Worm (Caenorhabditis elegans) whole organism, young adult: Measurements from ENCODE around the gene Y53G8AL.4.

Experiments used
- B0019.2 ChIP-seq: fragments of 200-800 bp; sonication (Bioruptor generic); conservative IDR thresholded peaks from 2 replicates; pipeline ENCODE4 v1.3.6; 2022; ENCODE audit warnings: missing genetic modification reagents, missing genetic modification characterization, missing compliant biosample characterization
- B0261.1 ChIP-seq: sonication (generic microtip); optimal IDR thresholded peaks from 2 replicates; lab custom pipeline; 2016; ENCODE audit warnings: mild to moderate bottlenecking, missing genetic modification characterization, moderate library complexity, missing compliant biosample characterization
- C17E4.6 ChIP-seq: fragments of 200-800 bp; sonication (Bioruptor generic); IDR thresholded peaks from 2 replicates; pipeline ENCODE4 v1.3.6; 2022; ENCODE audit warnings: missing genetic modification reagents, missing genetic modification characterization, missing compliant biosample characterization
- F22D6.2 ChIP-seq: sonication (generic microtip); optimal IDR thresholded peaks from 2 replicates; lab custom pipeline; 2016; ENCODE audit warnings: mild to moderate bottlenecking, missing genetic modification characterization, missing compliant biosample characterization
- F23B12.7 ChIP-seq: sonication (generic microtip); optimal IDR thresholded peaks from 2 replicates; lab custom pipeline; 2017; ENCODE audit warnings: missing genetic modification characterization, mild to moderate bottlenecking, missing compliant biosample characterization, antibody characterized with exemption, moderate library complexity; ENCODE audit not compliant: insufficient read depth
- T26A5.8 ChIP-seq: sonication (generic microtip); optimal IDR thresholded peaks from 2 replicates; lab custom pipeline; 2016; ENCODE audit warnings: missing genetic modification characterization, missing compliant biosample characterization
- Y53G8AR.9 ChIP-seq: fragments of 200-800 bp; sonication (Bioruptor generic); conservative IDR thresholded peaks from 2 replicates; pipeline ENCODE4 v1.3.6; 2022; ENCODE audit warnings: missing genetic modification reagents, missing genetic modification characterization, missing compliant biosample characterization
- Y67H2A.10 ChIP-seq: fragments of 200-800 bp; sonication (Bioruptor generic); conservative IDR thresholded peaks from 2 replicates; pipeline ENCODE4 v1.3.6; 2022; ENCODE audit warnings: missing genetic modification reagents, missing genetic modification characterization, missing compliant biosample characterization
- Y79H2A.3 ChIP-seq: fragments of 200-800 bp; sonication (Bioruptor generic); conservative IDR thresholded peaks from 2 replicates; pipeline ENCODE4 v1.3.6; 2022; ENCODE audit warnings: missing genetic modification reagents, missing genetic modification characterization, missing compliant biosample characterization
- ama-1 ChIP-seq, 3 experiments: fragments of 150-350 bp in 1 of 3; sonication (generic microtip) in 2 of 3; optimal IDR thresholded peaks; 2 replicates each; lab custom pipeline; 2014 to 2018; ENCODE audit warnings: missing biosample characterization in 2 of 3, missing genetic modification characterization in 2 of 3, missing genetic modification reagents in 2 of 3
- aptf-2 ChIP-seq: fragments of 200-800 bp; sonication (Bioruptor generic); conservative IDR thresholded peaks from 2 replicates; pipeline ENCODE4 v1.3.6; 2022; ENCODE audit warnings: missing genetic modification reagents, missing genetic modification characterization, missing compliant biosample characterization
- athp-1 ChIP-seq: sonication (generic microtip); optimal IDR thresholded peaks from 2 replicates; lab custom pipeline; 2017; ENCODE audit warnings: mild to moderate bottlenecking, missing genetic modification characterization, missing compliant biosample characterization
- attf-5 ChIP-seq: fragments of 200-800 bp; sonication (Bioruptor generic); optimal IDR thresholded peaks from 2 replicates; lab custom pipeline; 2018; ENCODE audit warnings: mild to moderate bottlenecking, missing genetic modification characterization, missing compliant biosample characterization
- bed-2 ChIP-seq: fragments of 200-800 bp; sonication (Bioruptor generic); IDR thresholded peaks from 2 replicates; pipeline ENCODE4 v1.3.6; 2022; ENCODE audit warnings: missing genetic modification reagents, missing genetic modification characterization, missing compliant biosample characterization
- ceh-27 ChIP-seq: fragments of 200-800 bp; sonication (Bioruptor generic); optimal IDR thresholded peaks from 2 replicates; lab custom pipeline; 2018; ENCODE audit warnings: mild to moderate bottlenecking, missing genetic modification characterization, moderate library complexity, missing compliant biosample characterization
- ceh-58 ChIP-seq: fragments of 200-800 bp; sonication (Bioruptor generic); IDR thresholded peaks from 2 replicates; pipeline ENCODE4 v1.3.6; 2022; ENCODE audit warnings: missing genetic modification characterization, missing compliant biosample characterization
- dpl-1 ChIP-seq: fragments of 150-350 bp; optimal IDR thresholded peaks from 2 replicates; lab custom pipeline; 2014; ENCODE audit warnings: missing biosample characterization, missing genetic modification reagents, missing genetic modification characterization
- egl-44 ChIP-seq: fragments of 200-800 bp; sonication (Bioruptor generic); IDR thresholded peaks from 2 replicates; pipeline ENCODE4 v1.3.6; 2022; ENCODE audit warnings: missing genetic modification reagents, missing genetic modification characterization, missing compliant biosample characterization
- ets-4 ChIP-seq: fragments of 200-800 bp; sonication (Bioruptor generic); optimal IDR thresholded peaks from 2 replicates; lab custom pipeline; 2018; ENCODE audit warnings: mild to moderate bottlenecking, missing genetic modification characterization, missing compliant biosample characterization
- him-1 ChIP-seq: sonication (generic microtip); optimal IDR thresholded peaks from 2 replicates; lab custom pipeline; 2016; ENCODE audit warnings: missing genotype, missing genetic modification reagents, missing genetic modification characterization, missing compliant biosample characterization
- hlh-26 ChIP-seq: fragments of 200-800 bp; sonication (Bioruptor generic); conservative IDR thresholded peaks from 2 replicates; pipeline ENCODE4 v1.3.6; 2022; ENCODE audit warnings: missing genetic modification reagents, missing genetic modification characterization, missing compliant biosample characterization
- hmg-1.2 ChIP-seq: fragments of 200-800 bp; sonication (Bioruptor generic); IDR thresholded peaks from 2 replicates; pipeline ENCODE4 v1.3.6; 2022; ENCODE audit warnings: missing genetic modification reagents, missing genetic modification characterization, missing compliant biosample characterization
- hmg-20 ChIP-seq: fragments of 200-800 bp; sonication (Bioruptor generic); IDR thresholded peaks from 2 replicates; pipeline ENCODE4 v1.3.6; 2022; ENCODE audit warnings: missing genetic modification reagents, missing genetic modification characterization, missing compliant biosample characterization
- lag-1 ChIP-seq: fragments of 200-800 bp; sonication (Bioruptor generic); IDR thresholded peaks from 2 replicates; pipeline ENCODE4 v1.3.6; 2022; ENCODE audit warnings: missing genetic modification reagents, missing genetic modification characterization, missing compliant biosample characterization
- lin-26 ChIP-seq: fragments of 200-800 bp; sonication (Bioruptor generic); IDR thresholded peaks from 2 replicates; pipeline ENCODE4 v1.3.6; 2022; ENCODE audit warnings: missing genetic modification reagents, missing genetic modification characterization, missing compliant biosample characterization
- lin-35 ChIP-seq, 3 experiments: fragments of 150-350 bp in 2 of 3; sonication (generic microtip) in 1 of 3; optimal IDR thresholded peaks; 2 replicates each; lab custom pipeline; 2014 to 2018; ENCODE audit warnings: missing biosample characterization in 3 of 3, missing genetic modification characterization in 3 of 3, missing genetic modification reagents in 3 of 3
- lin-40 ChIP-seq: sonication (generic microtip); optimal IDR thresholded peaks from 2 replicates; lab custom pipeline; 2016; ENCODE audit warnings: missing genetic modification characterization, mild to moderate bottlenecking, missing compliant biosample characterization, missing genotype, missing genetic modification reagents
- lin-54 ChIP-seq: fragments of 200-800 bp; sonication (Bioruptor generic); optimal IDR thresholded peaks from 2 replicates; lab custom pipeline; 2018; ENCODE audit warnings: mild to moderate bottlenecking, missing genetic modification characterization, missing compliant biosample characterization
- lir-1 ChIP-seq: fragments of 200-800 bp; sonication (Bioruptor generic); conservative IDR thresholded peaks from 2 replicates; pipeline ENCODE4 v1.3.6; 2022; ENCODE audit warnings: missing genetic modification reagents, missing genetic modification characterization, missing compliant biosample characterization
- lsl-1 ChIP-seq: fragments of 200-800 bp; sonication (Bioruptor generic); optimal IDR thresholded peaks from 2 replicates; lab custom pipeline; 2018; ENCODE audit warnings: mild to moderate bottlenecking, missing genetic modification characterization, moderate library complexity, missing compliant biosample characterization
- madf-3 ChIP-seq: fragments of 200-800 bp; sonication (Bioruptor generic); IDR thresholded peaks from 2 replicates; pipeline ENCODE4 v1.3.6; 2022; ENCODE audit warnings: missing genetic modification reagents, missing genetic modification characterization, missing compliant biosample characterization
- madf-6 ChIP-seq: fragments of 200-800 bp; sonication (Bioruptor generic); IDR thresholded peaks from 2 replicates; pipeline ENCODE4 v1.3.6; 2022; ENCODE audit warnings: missing genetic modification reagents, missing genetic modification characterization, missing compliant biosample characterization
- nfya-2 ChIP-seq: fragments of 200-800 bp; sonication (Bioruptor generic); IDR thresholded peaks from 2 replicates; pipeline ENCODE4 v1.3.6; 2022; ENCODE audit warnings: missing genetic modification reagents, missing genetic modification characterization, missing compliant biosample characterization
- nfyb-1 ChIP-seq: fragments of 200-800 bp; sonication (Bioruptor generic); IDR thresholded peaks from 2 replicates; pipeline ENCODE4 v1.3.6; 2022; ENCODE audit warnings: missing genetic modification reagents, missing genetic modification characterization, missing compliant biosample characterization
- nhr-120 ChIP-seq: fragments of 200-800 bp; sonication (Bioruptor generic); IDR thresholded peaks from 2 replicates; pipeline ENCODE4 v1.3.6; 2022; ENCODE audit warnings: missing genetic modification characterization, missing compliant biosample characterization
- nhr-90 ChIP-seq: sonication (generic microtip); optimal IDR thresholded peaks from 2 replicates; lab custom pipeline; 2016; ENCODE audit warnings: missing genotype, mild to moderate bottlenecking, missing genetic modification characterization, missing compliant biosample characterization
- pbrm-1 ChIP-seq: fragments of 200-800 bp; sonication (Bioruptor generic); IDR thresholded peaks from 2 replicates; pipeline ENCODE4 v1.3.6; 2022; ENCODE audit warnings: missing genetic modification reagents, missing genetic modification characterization, missing compliant biosample characterization
- pha-4 ChIP-seq: fragments of 150-350 bp; sonication (generic microtip); optimal IDR thresholded peaks from 2 replicates; lab custom pipeline; 2014; ENCODE audit warnings: missing biosample characterization, missing genetic modification reagents, missing genetic modification characterization
- repo-1 ChIP-seq: sonication (generic microtip); optimal IDR thresholded peaks from 2 replicates; lab custom pipeline; 2017; ENCODE audit warnings: mild to moderate bottlenecking, missing genetic modification characterization, missing compliant biosample characterization
- sea-2 ChIP-seq: fragments of 200-800 bp; sonication (Bioruptor generic); IDR thresholded peaks from 2 replicates; pipeline ENCODE4 v1.3.6; 2022; ENCODE audit warnings: missing genetic modification characterization, missing compliant biosample characterization
- snpc-1.1 ChIP-seq: sonication (generic microtip); optimal IDR thresholded peaks from 2 replicates; lab custom pipeline; 2017; ENCODE audit warnings: missing genetic modification characterization, mild to moderate bottlenecking, missing compliant biosample characterization, antibody characterized with exemption, moderate library complexity, missing genotype, missing genetic modification reagents; ENCODE audit not compliant: insufficient read depth
- snpc-1.3 ChIP-seq: sonication (generic microtip); optimal IDR thresholded peaks from 2 replicates; lab custom pipeline; 2017; ENCODE audit warnings: missing genetic modification characterization, mild to moderate bottlenecking, missing compliant biosample characterization, antibody characterized with exemption, moderate library complexity, missing genotype, missing genetic modification reagents; ENCODE audit not compliant: insufficient read depth
- snpc-3.4 ChIP-seq: sonication (generic microtip); optimal IDR thresholded peaks from 2 replicates; lab custom pipeline; 2017; ENCODE audit warnings: missing genetic modification characterization, mild to moderate bottlenecking, missing compliant biosample characterization, antibody characterized with exemption, moderate library complexity, missing genotype, missing genetic modification reagents
- tbp1 ChIP-seq: fragments of 200-800 bp; sonication (Bioruptor generic); optimal IDR thresholded peaks from 2 replicates; lab custom pipeline; 2018; ENCODE audit warnings: mild to moderate bottlenecking, missing genetic modification characterization, missing compliant biosample characterization
- ztf-18 ChIP-seq: sonication (generic microtip); optimal IDR thresholded peaks from 2 replicates; lab custom pipeline; 2016; ENCODE audit warnings: missing genotype, mild to moderate bottlenecking, missing genetic modification characterization, missing compliant biosample characterization
- ztf-22 ChIP-seq: fragments of 200-800 bp; sonication (Bioruptor generic); optimal IDR thresholded peaks from 2 replicates; lab custom pipeline; 2018; ENCODE audit warnings: mild to moderate bottlenecking, missing genetic modification characterization, moderate library complexity, missing compliant biosample characterization
- ztf-3 ChIP-seq: fragments of 200-800 bp; sonication (Bioruptor generic); optimal IDR thresholded peaks from 2 replicates; lab custom pipeline; 2018; ENCODE audit warnings: mild to moderate bottlenecking, missing genetic modification characterization, missing compliant biosample characterization
- ztf-6 ChIP-seq: fragments of 200-800 bp; sonication (Bioruptor generic); IDR thresholded peaks from 2 replicates; pipeline ENCODE4 v1.3.6; 2022; ENCODE audit warnings: missing genetic modification reagents, missing genetic modification characterization, missing compliant biosample characterization

Y53G8AL.4 gene

DNA sequence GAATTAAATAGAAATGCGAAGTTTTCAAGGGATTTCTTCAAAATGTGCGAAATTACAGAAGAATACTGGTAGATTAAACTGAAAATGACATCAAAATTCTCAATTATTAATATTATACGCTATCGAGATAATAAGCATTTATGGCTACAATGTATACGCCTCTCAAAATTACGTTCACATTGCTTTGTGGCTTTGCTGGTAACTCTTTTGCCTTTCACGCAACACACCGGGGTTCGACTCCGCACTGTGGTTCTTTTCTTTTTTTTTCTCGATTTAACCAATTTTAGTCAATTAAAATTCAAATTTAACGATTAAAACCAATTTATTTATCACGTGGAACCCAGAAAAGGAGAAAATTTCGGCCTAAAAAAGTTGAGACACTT is 1.4 kb downstream of the Y53G8AL.4 start (continued):
- TF ChIP-seq snpc-3.4 (tag; lab: Kevin White, UChicago) = peak; percentile 74
- peak; percentile 91 for TF ChIP-seq B0261.1
- TF ChIP-seq snpc-1.1 (tag; lab: Kevin White, UChicago) = peak; percentile 40
- peak; percentile 77 for TF ChIP-seq Y53G8AR.9 (GFP tag; lab: Robert Waterston, UW)
- TF ChIP-seq C17E4.6 (GFP tag; lab: Robert Waterston, UW) = no peak
- TF ChIP-seq pbrm-1 = peak; percentile 47; the same call in 1 of the 2 replicates
- TF ChIP-seq lin-35 (GFP tag; optimal IDR thresholded peaks at IDR 0.05; lab: Kevin White, UChicago) = no peak
- TF ChIP-seq lin-26 (GFP tag; lab: Robert Waterston, UW) = peak; percentile 91; the same call in 1 of the 2 replicates
- 0 out of 2 replicates have a peak, but pooled peaks have one; percentile 64 for TF ChIP-seq nhr-120
- TF ChIP-seq Y67H2A.10 (GFP tag; lab: Robert Waterston, UW) = no peak
- TF ChIP-seq madf-6 = peak; percentile 64
- no peak for TF ChIP-seq dpl-1 (GFP tag; lab: Kevin White, UChicago)
- TF ChIP-seq attf-5 (GFP tag; lab: Kevin White, UChicago) = peak; percentile 36
- TF ChIP-seq B0019.2 = no peak
- TF ChIP-seq ztf-3 (GFP tag; lab: Kevin White, UChicago) = no peak
- TF ChIP-seq lsl-1 (GFP tag; lab: Kevin White, UChicago) = peak; percentile 49
- no peak for TF ChIP-seq ceh-58 (GFP tag; lab: Robert Waterston, UW)
- TF ChIP-seq lag-1 = no peak
- no peak for TF ChIP-seq madf-3 (GFP tag; lab: Robert Waterston, UW)
- TF ChIP-seq egl-44 (GFP tag; lab: Robert Waterston, UW) = peak; percentile 67; the same call in 1 of the 2 replicates
- TF ChIP-seq him-1 = peak; percentile 20
- no peak for TF ChIP-seq hmg-20 (GFP tag; lab: Robert Waterston, UW)
- peak; percentile 30 for TF ChIP-seq ztf-22 (GFP tag; lab: Kevin White, UChicago)
- no peak for TF ChIP-seq sea-2
- TF ChIP-seq aptf-2 = no peak
- peak; percentile 3 for TF ChIP-seq F23B12.7
- TF ChIP-seq ztf-18 (tag; lab: Kevin White, UChicago) = peak; percentile 73
- TF ChIP-seq ceh-27 = no peak
- TF ChIP-seq nfya-2 (GFP tag; lab: Robert Waterston, UW) = no peak
- TF ChIP-seq pha-4 (tag; lab: Kevin White, UChicago) = no peak
- no peak for TF ChIP-seq bed-2 (GFP tag; lab: Robert Waterston, UW)
- peak; percentile 80 for TF ChIP-seq nfyb-1 (GFP tag; lab: Robert Waterston, UW)
- TF ChIP-seq lin-54 (GFP tag; lab: Kevin White, UChicago) = peak; percentile 49
- TF ChIP-seq ztf-6 (GFP tag; lab: Robert Waterston, UW) = no peak
- peak; percentile 93 for TF ChIP-seq tbp1 (GFP tag; lab: Kevin White, UChicago)
- TF ChIP-seq lir-1 (GFP tag; lab: Robert Waterston, UW) = no peak
- no peak for TF ChIP-seq hlh-26
- peak; percentile 56 for TF ChIP-seq athp-1 (tag; lab: Kevin White, UChicago)
- TF ChIP-seq Y79H2A.3 (GFP tag; lab: Robert Waterston, UW) = no peak
- TF ChIP-seq lin-40 = no peak
- TF ChIP-seq ets-4 (GFP tag; lab: Kevin White, UChicago) = no peak
- TF ChIP-seq repo-1 (tag; lab: Kevin White, UChicago) = peak; percentile 41
- peak; percentile 48 for TF ChIP-seq hmg-1.2 (GFP tag; lab: Robert Waterston, UW)
- no peak for TF ChIP-seq ama-1 (optimal IDR thresholded peaks at IDR 0.05; lab: Kevin White, UChicago)
- TF ChIP-seq ama-1 (GFP tag; optimal IDR thresholded peaks at IDR 0.05; lab: Kevin White, UChicago) = peak; percentile 11 to 93
- peak; percentile 80 for TF ChIP-seq nhr-90
- TF ChIP-seq snpc-1.3 (tag; lab: Kevin White, UChicago) = peak; percentile 58
- TF ChIP-seq T26A5.8 (tag; lab: Kevin White, UChicago) = peak; percentile 7
- TF ChIP-seq F22D6.2 (tag; lab: Kevin White, UChicago) = peak; percentile 38
